Fruit fly (Drosophila melanogaster): Measurements from ENCODE around the gene CG9953.

The CG9953 gene

DNA sequence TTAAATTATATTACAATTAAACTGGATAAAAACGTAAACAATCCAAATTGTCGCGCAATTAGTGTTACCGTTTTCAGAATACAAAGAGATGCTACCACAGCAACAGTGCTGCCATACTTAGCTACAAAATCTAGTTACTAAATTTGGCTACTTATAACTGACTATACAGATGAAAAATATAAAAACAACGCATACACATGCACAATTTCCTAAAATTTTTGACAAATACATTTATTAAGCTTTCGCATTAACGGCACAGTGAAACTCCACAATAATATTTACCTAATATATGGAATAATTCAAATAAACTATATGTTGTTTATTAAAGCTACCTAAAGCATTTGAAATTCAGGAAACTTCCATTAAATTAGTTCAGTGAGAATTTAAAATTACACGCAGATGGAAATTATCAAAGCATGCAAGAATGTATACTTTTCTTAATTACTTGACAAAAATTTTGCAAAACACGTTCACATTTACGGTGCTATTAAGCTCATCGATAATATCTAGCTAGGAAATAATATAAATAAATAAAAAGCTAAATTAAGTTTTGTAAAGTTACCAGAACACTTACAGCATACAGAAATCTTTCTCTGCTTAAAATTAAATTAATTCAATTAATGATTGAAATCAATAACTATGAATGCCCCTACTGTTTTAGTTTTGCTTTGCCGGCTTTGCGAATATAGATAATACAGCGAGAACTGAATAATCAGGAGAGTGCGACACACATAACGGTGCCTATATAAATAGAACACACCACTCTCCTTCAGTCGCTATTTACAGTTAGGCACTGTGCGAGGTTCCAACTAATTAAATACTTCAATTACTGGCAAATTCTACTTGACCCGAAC lies at the start of gene CG9953, which contains the start of gene Mis12:
Gene CG9953, plus strand, starts transcription at position 698 of the 854 bp plus-strand sequence.
Gene Mis12, minus strand, starts transcription at position 88 of the 854 bp plus-strand sequence.
- TF ChIP-seq CG32121 (GFP tag; IDR thresholded peaks at IDR 0.05) (no peak), fd96Ca (GFP tag; IDR thresholded peaks at IDR 0.05) (no peak), Pif1B (GFP tag; optimal IDR thresholded peaks at IDR 0.05) (no peak), Pif1A (GFP tag; optimal IDR thresholded peaks at IDR 0.05) (no peak), CG9948 (tag; optimal IDR thresholded peaks at IDR 0.05) (peak; percentile 29), CG10348 (GFP tag; IDR thresholded peaks at IDR 0.05) (no peak), CG13204 (GFP tag; optimal IDR thresholded peaks at IDR 0.05) (no peak), Snoo (tag; optimal IDR thresholded peaks at IDR 0.05) (no peak), CG8301 (tag; optimal IDR thresholded peaks at IDR 0.05) (peak; percentile 8), CG17806 (tag; optimal IDR thresholded peaks at IDR 0.05) (no peak), Ets98B (GFP tag; IDR thresholded peaks at IDR 0.05) (peak; percentile 47; the same call in 1 of the 2 replicates), rn (GFP tag; IDR thresholded peaks at IDR 0.05) (no peak), CG34367 (tag; optimal IDR thresholded peaks at IDR 0.05) (peak; percentile 2), CG12605 (GFP tag; IDR thresholded peaks at IDR 0.05) (peak; percentile 43; the same call in 1 of the 2 replicates), D1 (tag; optimal IDR thresholded peaks at IDR 0.05) (no peak), CG4496 (GFP tag; IDR thresholded peaks at IDR 0.05) (peak; percentile 57; the same call in 2 of the 3 replicates), CG15710 (tag; optimal IDR thresholded peaks at IDR 0.05) (peak; percentile 44), gl (tag; optimal IDR thresholded peaks at IDR 0.05) (peak; percentile 26), CG8159 (tag; optimal IDR thresholded peaks at IDR 0.05) (peak; percentile 49), EcR (GFP tag; optimal IDR thresholded peaks at IDR 0.05) (peak; percentile 13), CG14655 (GFP tag; optimal IDR thresholded peaks at IDR 0.05) (no peak)

DNA sequence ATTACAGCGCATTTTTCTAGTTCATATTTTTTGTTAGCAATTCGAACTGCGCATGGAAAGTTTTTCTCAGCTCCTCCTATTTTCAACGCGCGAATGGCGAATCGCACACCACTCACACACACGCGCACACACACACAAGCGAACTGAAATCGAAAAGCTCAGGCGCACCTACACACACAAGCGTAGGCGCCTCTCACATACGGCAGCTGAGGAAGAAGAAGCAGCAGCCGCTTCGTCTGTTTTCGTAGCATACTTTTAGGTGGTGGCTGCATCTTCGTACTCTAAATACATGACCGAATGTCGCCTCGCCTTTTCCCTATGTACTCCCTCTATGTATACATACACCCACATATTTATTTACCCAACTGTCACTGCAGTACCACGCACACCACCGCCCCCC lies 43.6 kb upstream of the CG9953 start:
- no peak for TF ChIP-seq CG8159 (tag; optimal IDR thresholded peaks at IDR 0.05)
- TF ChIP-seq Snoo (tag; optimal IDR thresholded peaks at IDR 0.05) = no peak
- TF ChIP-seq CG13204 (GFP tag; optimal IDR thresholded peaks at IDR 0.05) = no peak
- TF ChIP-seq CG4496 (GFP tag; IDR thresholded peaks at IDR 0.05) = peak; percentile 67; the same call in 2 of the 3 replicates
- no peak for TF ChIP-seq fd96Ca (GFP tag; IDR thresholded peaks at IDR 0.05)
- no peak for TF ChIP-seq CG14655 (GFP tag; optimal IDR thresholded peaks at IDR 0.05)

DNA sequence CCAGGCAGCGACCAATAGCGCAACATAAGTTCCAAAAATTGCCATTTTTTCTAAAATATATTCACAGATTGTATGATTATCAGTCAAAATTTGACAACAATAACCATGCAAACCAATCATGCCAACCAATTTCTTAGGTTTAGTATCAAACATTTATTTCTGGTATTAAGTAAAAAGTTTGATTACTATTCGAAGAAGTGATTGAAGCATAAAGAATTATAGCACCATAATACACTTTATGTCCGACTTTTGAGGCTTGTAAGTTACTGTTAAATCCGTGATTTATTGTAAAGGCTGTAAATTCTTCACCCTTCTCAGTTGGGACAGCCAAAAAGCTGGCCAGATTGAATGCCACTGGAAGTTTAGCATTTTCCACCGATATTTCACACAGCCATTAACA lies 37.6 kb upstream of the CG9953 start, which contains the start of gene CG45413:
Gene CG45413, minus strand, starts transcription at position 101 of the 400 bp plus-strand sequence.
- TF ChIP-seq Snoo (tag; optimal IDR thresholded peaks at IDR 0.05) (no peak), CG8159 (tag; optimal IDR thresholded peaks at IDR 0.05) (no peak), CG9948 (tag; optimal IDR thresholded peaks at IDR 0.05) (no peak), EcR (GFP tag; optimal IDR thresholded peaks at IDR 0.05) (no peak), CG10348 (GFP tag; IDR thresholded peaks at IDR 0.05) (no peak), fd96Ca (GFP tag; IDR thresholded peaks at IDR 0.05) (no peak), CG8301 (tag; optimal IDR thresholded peaks at IDR 0.05) (no peak), CG4496 (GFP tag; IDR thresholded peaks at IDR 0.05) (no peak), gl (tag; optimal IDR thresholded peaks at IDR 0.05) (no peak), CG13204 (GFP tag; optimal IDR thresholded peaks at IDR 0.05) (no peak)

DNA sequence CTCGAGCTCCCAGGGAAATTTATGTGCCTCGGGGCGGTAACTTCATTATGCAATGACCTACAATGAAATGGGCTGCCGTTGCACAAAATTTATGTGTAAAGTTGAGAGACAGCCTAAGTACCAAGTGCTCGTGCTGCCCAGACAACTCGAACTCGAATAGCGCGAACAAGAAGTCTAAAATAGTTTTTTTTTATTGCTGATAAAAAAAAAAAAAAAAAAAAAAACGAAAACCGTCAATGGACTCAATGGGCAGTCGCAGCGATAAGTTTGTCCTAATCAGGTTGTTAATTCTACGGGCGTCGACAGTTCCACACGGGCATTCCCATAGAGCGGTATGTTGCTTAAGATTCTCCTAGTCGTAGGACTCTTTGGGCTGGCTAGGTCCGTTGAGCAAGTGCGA lies 36.8 kb upstream of the CG9953 start, which contains the start of gene CG14820:
Gene CG14820, plus strand, starts transcription at position 301 of the 400 bp plus-strand sequence.
- TF ChIP-seq CG13204 (GFP tag; optimal IDR thresholded peaks at IDR 0.05) = no peak
- no peak for TF ChIP-seq CG4496 (GFP tag; IDR thresholded peaks at IDR 0.05)
- no peak for TF ChIP-seq Pif1B (GFP tag; optimal IDR thresholded peaks at IDR 0.05)
- TF ChIP-seq D1 (tag; optimal IDR thresholded peaks at IDR 0.05) = no peak
- no peak for TF ChIP-seq CG17806 (tag; optimal IDR thresholded peaks at IDR 0.05)
- TF ChIP-seq fd96Ca (GFP tag; IDR thresholded peaks at IDR 0.05) = no peak
- no peak for TF ChIP-seq Ets98B (GFP tag; IDR thresholded peaks at IDR 0.05)
- TF ChIP-seq CG14655 (GFP tag; optimal IDR thresholded peaks at IDR 0.05) = no peak

DNA sequence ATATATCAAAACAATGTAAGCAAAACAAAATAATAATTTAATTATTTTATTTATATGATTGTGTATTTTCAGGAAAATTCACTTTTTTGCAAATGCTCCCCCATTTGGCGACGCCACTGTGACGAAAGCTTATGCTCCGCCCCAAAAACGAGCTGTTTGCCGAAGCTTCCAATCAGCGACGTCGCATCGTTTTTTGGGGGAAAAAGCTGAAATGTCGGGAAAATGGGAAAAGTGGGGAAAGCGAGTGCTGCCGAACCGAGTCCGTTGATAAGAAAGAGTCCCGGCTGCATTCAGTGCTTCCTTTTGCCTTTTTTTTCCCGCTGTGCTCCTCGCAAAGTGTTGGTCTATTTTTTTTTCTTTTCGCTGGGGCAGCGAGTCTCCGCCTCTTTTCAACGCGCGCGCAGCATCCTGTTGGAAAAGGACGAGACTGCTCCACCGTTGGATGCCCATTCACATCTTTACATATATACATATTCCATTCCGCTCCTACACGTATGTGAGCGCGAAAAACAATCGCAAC lies 34.6 kb upstream of the CG9953 start:
- TF ChIP-seq CG10348 (GFP tag; IDR thresholded peaks at IDR 0.05) (no peak), gl (tag; optimal IDR thresholded peaks at IDR 0.05) (no peak), CG13204 (GFP tag; optimal IDR thresholded peaks at IDR 0.05) (no peak), EcR (GFP tag; optimal IDR thresholded peaks at IDR 0.05) (no peak), CG4496 (GFP tag; IDR thresholded peaks at IDR 0.05) (peak; percentile 65), CG9948 (tag; optimal IDR thresholded peaks at IDR 0.05) (no peak), CG17806 (tag; optimal IDR thresholded peaks at IDR 0.05) (no peak), CG8159 (tag; optimal IDR thresholded peaks at IDR 0.05) (no peak), CG8301 (tag; optimal IDR thresholded peaks at IDR 0.05) (no peak), rn (GFP tag; IDR thresholded peaks at IDR 0.05) (no peak; the same call in 1 of the 2 replicates), CG14655 (GFP tag; optimal IDR thresholded peaks at IDR 0.05) (peak; percentile 9), fd96Ca (GFP tag; IDR thresholded peaks at IDR 0.05) (peak; percentile 29; the same call in 1 of the 3 replicates), CG12605 (GFP tag; IDR thresholded peaks at IDR 0.05) (peak; percentile 73), Pif1B (GFP tag; optimal IDR thresholded peaks at IDR 0.05) (no peak), CG32121 (GFP tag; IDR thresholded peaks at IDR 0.05) (no peak; the same call in 1 of the 2 replicates), Pif1A (GFP tag; optimal IDR thresholded peaks at IDR 0.05) (no peak), Ets98B (GFP tag; IDR thresholded peaks at IDR 0.05) (peak; percentile 18; the same call in 1 of the 2 replicates), D1 (tag; optimal IDR thresholded peaks at IDR 0.05) (no peak)

All from whole organism, pupa.